Worm (Caenorhabditis elegans) whole organism, young adult: ENCODE data around the gene F56D2.3.

Experiments used
- B0019.2 ChIP-seq: fragments of 200-800 bp; sonication (Bioruptor generic); conservative IDR thresholded peaks from 2 replicates; pipeline ENCODE4 v1.3.6; 2022; ENCODE audit warnings: missing genetic modification reagents, missing genetic modification characterization, missing compliant biosample characterization
- F33H1.4 ChIP-seq: fragments of 200-800 bp; sonication (Bioruptor generic); IDR thresholded peaks from 2 replicates; pipeline ENCODE4 v1.3.6; 2022; ENCODE audit warnings: missing genetic modification reagents, missing genetic modification characterization, missing compliant biosample characterization
- F39B2.1 ChIP-seq: fragments of 200-800 bp; sonication (Bioruptor generic); IDR thresholded peaks from 2 replicates; pipeline ENCODE4 v1.3.6; 2022; ENCODE audit warnings: missing genetic modification reagents, missing genetic modification characterization, missing compliant biosample characterization
- F49E8.2 ChIP-seq: sonication (generic microtip); optimal IDR thresholded peaks from 3 replicates; lab custom pipeline; 2017; ENCODE audit warnings: missing genetic modification characterization, mild to moderate bottlenecking, missing compliant biosample characterization, antibody characterized with exemption, moderate library complexity; ENCODE audit not compliant: insufficient read depth
- F57C9.4 ChIP-seq: sonication (generic microtip); optimal IDR thresholded peaks from 2 replicates; lab custom pipeline; 2017; ENCODE audit warnings: mild to moderate bottlenecking, missing genetic modification characterization, missing compliant biosample characterization
- T26A5.8 ChIP-seq: sonication (generic microtip); optimal IDR thresholded peaks from 2 replicates; lab custom pipeline; 2016; ENCODE audit warnings: missing genetic modification characterization, missing compliant biosample characterization
- Y53G8AR.9 ChIP-seq: fragments of 200-800 bp; sonication (Bioruptor generic); conservative IDR thresholded peaks from 2 replicates; pipeline ENCODE4 v1.3.6; 2022; ENCODE audit warnings: missing genetic modification reagents, missing genetic modification characterization, missing compliant biosample characterization
- Y56A3A.18 ChIP-seq: fragments of 200-800 bp; sonication (Bioruptor generic); IDR thresholded peaks from 2 replicates; pipeline ENCODE4 v1.3.6; 2022; ENCODE audit warnings: missing genetic modification reagents, missing genetic modification characterization, missing compliant biosample characterization
- ZK185.1 ChIP-seq: sonication (generic microtip); optimal IDR thresholded peaks from 2 replicates; lab custom pipeline; 2016; ENCODE audit warnings: mild to moderate bottlenecking, missing genetic modification characterization, missing compliant biosample characterization; ENCODE audit not compliant: poor library complexity, severe bottlenecking
- akir-1 ChIP-seq: fragments of 200-800 bp; sonication (Bioruptor generic); optimal IDR thresholded peaks from 2 replicates; lab custom pipeline; 2018; ENCODE audit warnings: mild to moderate bottlenecking, missing genetic modification characterization, moderate library complexity, missing compliant biosample characterization
- aptf-3 ChIP-seq: fragments of 200-800 bp; sonication (Bioruptor generic); IDR thresholded peaks from 2 replicates; pipeline ENCODE4 v1.3.6; 2022; ENCODE audit warnings: missing genetic modification characterization, missing compliant biosample characterization
- attf-6 ChIP-seq: fragments of 200-800 bp; sonication (Bioruptor generic); IDR thresholded peaks from 2 replicates; pipeline ENCODE4 v1.3.6; 2022; ENCODE audit warnings: missing genetic modification reagents, missing genetic modification characterization, missing compliant biosample characterization
- cebp-1 ChIP-seq, 2 experiments: fragments of 200-800 bp in 1 of 2; sonication (Bioruptor generic) in 1 of 2; sonication (generic microtip) in 1 of 2; IDR thresholded peaks in 1 of 2; optimal IDR thresholded peaks in 1 of 2; 2 replicates each; pipeline versions ENCODE4 v1.3.6 to Lab custom; 2017 to 2022; ENCODE audit warnings: missing compliant biosample characterization in 2 of 2, missing genetic modification characterization in 2 of 2, mild to moderate bottlenecking in 1 of 2, missing genetic modification reagents in 1 of 2, moderate library complexity in 1 of 2
- cebp-2 ChIP-seq: fragments of 200-800 bp; sonication (Bioruptor generic); IDR thresholded peaks from 2 replicates; pipeline ENCODE4 v1.3.6; 2022; ENCODE audit warnings: missing genetic modification characterization, missing compliant biosample characterization
- ceh-27 ChIP-seq: fragments of 200-800 bp; sonication (Bioruptor generic); optimal IDR thresholded peaks from 2 replicates; lab custom pipeline; 2018; ENCODE audit warnings: mild to moderate bottlenecking, missing genetic modification characterization, moderate library complexity, missing compliant biosample characterization
- ceh-40 ChIP-seq: fragments of 200-800 bp; sonication (Bioruptor generic); IDR thresholded peaks from 2 replicates; pipeline ENCODE4 v1.3.6; 2022; ENCODE audit warnings: missing genetic modification characterization, missing compliant biosample characterization
- ceh-91 ChIP-seq: fragments of 200-800 bp; sonication (Bioruptor generic); IDR thresholded peaks from 2 replicates; pipeline ENCODE4 v1.3.6; 2022; ENCODE audit warnings: missing genetic modification reagents, missing genetic modification characterization, missing compliant biosample characterization
- die-1 ChIP-seq: sonication (generic microtip); optimal IDR thresholded peaks from 2 replicates; lab custom pipeline; 2016; ENCODE audit warnings: missing genotype, mild to moderate bottlenecking, missing genetic modification characterization, missing compliant biosample characterization
- egl-44 ChIP-seq: fragments of 200-800 bp; sonication (Bioruptor generic); IDR thresholded peaks from 2 replicates; pipeline ENCODE4 v1.3.6; 2022; ENCODE audit warnings: missing genetic modification reagents, missing genetic modification characterization, missing compliant biosample characterization
- ets-4 ChIP-seq: fragments of 200-800 bp; sonication (Bioruptor generic); optimal IDR thresholded peaks from 2 replicates; lab custom pipeline; 2018; ENCODE audit warnings: mild to moderate bottlenecking, missing genetic modification characterization, missing compliant biosample characterization
- hmg-20 ChIP-seq: fragments of 200-800 bp; sonication (Bioruptor generic); IDR thresholded peaks from 2 replicates; pipeline ENCODE4 v1.3.6; 2022; ENCODE audit warnings: missing genetic modification reagents, missing genetic modification characterization, missing compliant biosample characterization
- let-526 ChIP-seq: fragments of 200-800 bp; sonication (Bioruptor generic); IDR thresholded peaks from 2 replicates; pipeline ENCODE4 v1.3.6; 2022; ENCODE audit warnings: missing genetic modification reagents, missing genetic modification characterization, missing compliant biosample characterization
- lin-54 ChIP-seq: fragments of 200-800 bp; sonication (Bioruptor generic); optimal IDR thresholded peaks from 2 replicates; lab custom pipeline; 2018; ENCODE audit warnings: mild to moderate bottlenecking, missing genetic modification characterization, missing compliant biosample characterization
- lsy-27 ChIP-seq: sonication (generic microtip); optimal IDR thresholded peaks from 2 replicates; lab custom pipeline; 2017; ENCODE audit warnings: missing genetic modification characterization, mild to moderate bottlenecking, missing compliant biosample characterization, antibody characterized with exemption, missing genotype, borderline replicate concordance; ENCODE audit not compliant: insufficient read depth
- madf-8 ChIP-seq: fragments of 200-800 bp; sonication (Bioruptor generic); conservative IDR thresholded peaks from 2 replicates; pipeline ENCODE4 v1.3.6; 2022; ENCODE audit warnings: missing genetic modification reagents, missing genetic modification characterization, missing compliant biosample characterization
- mes-4 ChIP-seq: sonication (generic microtip); optimal IDR thresholded peaks from 2 replicates; lab custom pipeline; 2016; ENCODE audit warnings: missing genotype, missing genetic modification characterization, missing compliant biosample characterization
- nhr-80 ChIP-seq: sonication (generic microtip); optimal IDR thresholded peaks from 2 replicates; lab custom pipeline; 2016; ENCODE audit warnings: missing genetic modification characterization, missing compliant biosample characterization
- pbrm-1 ChIP-seq: fragments of 200-800 bp; sonication (Bioruptor generic); IDR thresholded peaks from 2 replicates; pipeline ENCODE4 v1.3.6; 2022; ENCODE audit warnings: missing genetic modification reagents, missing genetic modification characterization, missing compliant biosample characterization
- pha-4 ChIP-seq: fragments of 150-350 bp; sonication (generic microtip); optimal IDR thresholded peaks from 2 replicates; lab custom pipeline; 2014; ENCODE audit warnings: missing biosample characterization, missing genetic modification reagents, missing genetic modification characterization
- snpc-3.4 ChIP-seq: sonication (generic microtip); optimal IDR thresholded peaks from 2 replicates; lab custom pipeline; 2017; ENCODE audit warnings: missing genetic modification characterization, mild to moderate bottlenecking, missing compliant biosample characterization, antibody characterized with exemption, moderate library complexity, missing genotype, missing genetic modification reagents
- sptf-2 ChIP-seq: fragments of 200-800 bp; sonication (Bioruptor generic); optimal IDR thresholded peaks from 2 replicates; lab custom pipeline; 2018; ENCODE audit warnings: mild to moderate bottlenecking, missing genetic modification characterization, missing compliant biosample characterization
- tbp1 ChIP-seq: fragments of 200-800 bp; sonication (Bioruptor generic); optimal IDR thresholded peaks from 2 replicates; lab custom pipeline; 2018; ENCODE audit warnings: mild to moderate bottlenecking, missing genetic modification characterization, missing compliant biosample characterization
- unc-130 ChIP-seq: sonication (generic microtip); optimal IDR thresholded peaks from 2 replicates; lab custom pipeline; 2016; ENCODE audit warnings: missing genetic modification reagents, missing genetic modification characterization, missing compliant biosample characterization
- zfh-2 ChIP-seq: fragments of 200-800 bp; sonication (Bioruptor generic); conservative IDR thresholded peaks from 2 replicates; pipeline ENCODE4 v1.3.6; 2022; ENCODE audit warnings: missing genetic modification reagents, missing genetic modification characterization, missing compliant biosample characterization
- ztf-28 ChIP-seq: fragments of 200-800 bp; sonication (Bioruptor generic); IDR thresholded peaks from 2 replicates; pipeline ENCODE4 v1.3.6; 2022; ENCODE audit warnings: missing genetic modification reagents, missing genetic modification characterization, missing compliant biosample characterization

Gene F56D2.3

ce11 chrIII:5566496-5566895 lies 18.3 kb upstream of the F56D2.3 start:
- TF ChIP-seq ceh-91 (no peak), akir-1 (GFP tag; lab: Kevin White, UChicago) (no peak), F33H1.4 (GFP tag; lab: Robert Waterston, UW) (no peak), cebp-2 (GFP tag; lab: Robert Waterston, UW) (no peak), F49E8.2 (tag; lab: Kevin White, UChicago) (no peak), madf-8 (GFP tag; lab: Robert Waterston, UW) (no peak), ceh-40 (no peak), lsy-27 (tag; lab: Kevin White, UChicago) (no peak), ets-4 (GFP tag; lab: Kevin White, UChicago) (no peak), F57C9.4 (tag; lab: Kevin White, UChicago) (no peak), snpc-3.4 (tag; lab: Kevin White, UChicago) (no peak), cebp-1 (GFP tag; IDR thresholded peaks at IDR 0.05; lab: Robert Waterston, UW) (no peak), cebp-1 (tag; optimal IDR thresholded peaks at IDR 0.05; lab: Kevin White, UChicago) (no peak), unc-130 (GFP tag; lab: Kevin White, UChicago) (no peak), die-1 (no peak), tbp1 (GFP tag; lab: Kevin White, UChicago) (no peak), pbrm-1 (GFP tag; lab: Robert Waterston, UW) (no peak), egl-44 (GFP tag; lab: Robert Waterston, UW) (no peak), zfh-2 (GFP tag; lab: Robert Waterston, UW) (no peak), ZK185.1 (tag; lab: Kevin White, UChicago) (no peak)

DNA sequence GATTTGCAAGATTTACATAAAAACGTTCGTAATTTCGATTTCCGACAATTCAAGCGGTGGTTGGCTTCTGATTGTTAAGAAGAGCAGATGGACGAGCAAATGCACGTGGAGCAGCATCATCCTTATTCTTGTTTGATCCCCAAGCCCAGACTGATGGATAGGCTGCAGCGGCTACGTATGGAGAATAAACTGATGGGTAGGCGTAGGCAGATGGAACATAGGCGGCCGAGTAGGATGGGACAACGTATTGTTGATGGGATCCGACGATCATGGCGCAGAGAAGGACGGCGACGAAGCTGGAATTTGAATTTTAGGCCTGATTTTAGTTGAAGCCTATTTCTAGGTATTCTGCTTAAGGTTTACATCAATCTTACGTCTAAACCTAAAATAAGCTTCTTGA lies 16.5 kb upstream of the F56D2.3 start:
- TF ChIP-seq mes-4 (tag; lab: Kevin White, UChicago) (no peak), aptf-3 (GFP tag; lab: Robert Waterston, UW) (0 out of 2 replicates have a peak, but pooled peaks have one; percentile 12)

DNA sequence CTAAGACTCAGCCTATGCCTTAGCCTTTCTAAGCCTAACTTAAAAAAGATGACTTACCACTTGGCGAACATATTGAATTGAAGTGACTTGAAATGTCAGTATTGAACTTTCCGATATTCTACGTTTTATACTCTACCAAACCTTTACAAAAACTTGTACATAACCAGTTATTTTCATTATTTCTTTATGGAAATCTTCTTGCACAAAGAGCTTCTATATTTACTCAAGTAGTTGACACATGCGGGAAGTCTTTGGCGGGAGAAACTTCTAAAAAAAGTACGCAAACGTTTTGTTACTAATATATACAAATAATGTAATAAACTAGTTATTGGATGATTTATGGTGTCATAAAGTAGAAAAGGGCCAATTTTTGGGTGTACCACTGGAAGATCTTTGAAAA lies 16.1 kb upstream of the F56D2.3 start, which contains the start of gene nspb-12:
Gene nspb-12 (minus strand): TSS at position 101 of the 400 bp plus-strand sequence.
- TF ChIP-seq lsy-27 (tag; lab: Kevin White, UChicago) (no peak), pha-4 (tag; lab: Kevin White, UChicago) (no peak), ets-4 (GFP tag; lab: Kevin White, UChicago) (no peak), ceh-27 (GFP tag; lab: Kevin White, UChicago) (no peak), F39B2.1 (GFP tag; lab: Robert Waterston, UW) (no peak), Y53G8AR.9 (GFP tag; lab: Robert Waterston, UW) (no peak), Y56A3A.18 (GFP tag; lab: Robert Waterston, UW) (no peak), let-526 (GFP tag; lab: Robert Waterston, UW) (no peak), lin-54 (GFP tag; lab: Kevin White, UChicago) (no peak), cebp-2 (GFP tag; lab: Robert Waterston, UW) (no peak), nhr-80 (no peak), ztf-28 (GFP tag; lab: Robert Waterston, UW) (no peak), attf-6 (GFP tag; lab: Robert Waterston, UW) (no peak), B0019.2 (GFP tag; lab: Robert Waterston, UW) (no peak), hmg-20 (GFP tag; lab: Robert Waterston, UW) (no peak), T26A5.8 (tag; lab: Kevin White, UChicago) (no peak), sptf-2 (no peak)
